Worm (Caenorhabditis elegans) whole organism, L3 larva: ENCODE data around the gene F21C10.11.

Source experiments
- R02D3.7 ChIP-seq: fragments of 150-350 bp; optimal IDR thresholded peaks from 2 replicates; lab custom pipeline; 2014; ENCODE audit warnings: missing biosample characterization, missing genetic modification characterization
- ZK546.5 ChIP-seq: sonication (generic microtip); optimal IDR thresholded peaks from 2 replicates; lab custom pipeline; 2017; ENCODE audit warnings: missing biosample characterization, missing genetic modification characterization
- aly-2 ChIP-seq: fragments of 150-350 bp; optimal IDR thresholded peaks from 2 replicates; lab custom pipeline; 2014; ENCODE audit warnings: missing biosample characterization, missing genetic modification characterization
- ama-1 ChIP-seq: fragments of 150-350 bp; optimal IDR thresholded peaks from 2 replicates; lab custom pipeline; 2018
- ceh-16 ChIP-seq: sonication (generic microtip); optimal IDR thresholded peaks from 2 replicates; lab custom pipeline; 2017; ENCODE audit warnings: missing biosample characterization, missing genetic modification characterization
- ceh-28 ChIP-seq: fragments of 150-350 bp; optimal IDR thresholded peaks from 2 replicates; lab custom pipeline; 2014; ENCODE audit warnings: missing biosample characterization, missing genetic modification reagents, missing genetic modification characterization
- ceh-82 ChIP-seq: fragments of 150-350 bp; optimal IDR thresholded peaks from 2 replicates; lab custom pipeline; 2014; ENCODE audit warnings: missing biosample characterization, missing genetic modification characterization
- ceh-9 ChIP-seq: sonication (generic microtip); optimal IDR thresholded peaks from 2 replicates; lab custom pipeline; 2018; ENCODE audit warnings: missing biosample characterization, missing genetic modification characterization
- daf-12 ChIP-seq: fragments of 150-350 bp; optimal IDR thresholded peaks from 2 replicates; lab custom pipeline; 2014; ENCODE audit warnings: missing biosample characterization, missing genetic modification reagents, missing genetic modification characterization
- egl-27 ChIP-seq: sonication (generic microtip); optimal IDR thresholded peaks from 4 replicates; lab custom pipeline; 2017; ENCODE audit warnings: missing biosample characterization, missing genetic modification reagents, missing genetic modification characterization
- egl-5 ChIP-seq: fragments of 150-350 bp; optimal IDR thresholded peaks from 2 replicates; lab custom pipeline; 2017; ENCODE audit warnings: missing biosample characterization, missing genetic modification reagents, missing genetic modification characterization, inconsistent platforms
- elt-1 ChIP-seq: fragments of 150-350 bp; optimal IDR thresholded peaks from 2 replicates; lab custom pipeline; 2014; ENCODE audit warnings: missing biosample characterization, missing genetic modification characterization
- elt-2 ChIP-seq: sonication (generic microtip); optimal IDR thresholded peaks from 2 replicates; lab custom pipeline; 2016; ENCODE audit warnings: missing genetic modification reagents, mild to moderate bottlenecking, missing genetic modification characterization, missing compliant biosample characterization
- elt-3 ChIP-seq, 3 experiments: fragments of 150-350 bp in 1 of 3; sonication (generic microtip) in 2 of 3; optimal IDR thresholded peaks; 2 replicates in 2 of 3; 4 replicates in 1 of 3; lab custom pipeline; 2014 to 2017; ENCODE audit warnings: missing biosample characterization in 3 of 3, missing genetic modification characterization in 3 of 3
- eor-1 ChIP-seq, 2 experiments: fragments of 150-350 bp; optimal IDR thresholded peaks; 2 replicates each; lab custom pipeline; 2014 to 2018; ENCODE audit warnings: missing biosample characterization in 2 of 2, missing genetic modification characterization in 2 of 2
- fkh-10 ChIP-seq: sonication (generic microtip); optimal IDR thresholded peaks from 2 replicates; lab custom pipeline; 2017; ENCODE audit warnings: missing biosample characterization, missing genetic modification reagents, missing genetic modification characterization
- fkh-2 ChIP-seq: fragments of 150-350 bp; optimal IDR thresholded peaks from 2 replicates; lab custom pipeline; 2014; ENCODE audit warnings: missing biosample characterization, missing genetic modification reagents, missing genetic modification characterization
- fos-1 ChIP-seq: fragments of 150-350 bp; optimal IDR thresholded peaks from 2 replicates; lab custom pipeline; 2014; ENCODE audit warnings: missing biosample characterization, missing genetic modification characterization
- hmg-11 ChIP-seq: sonication (generic microtip); optimal IDR thresholded peaks from 2 replicates; lab custom pipeline; 2016; ENCODE audit warnings: missing genetic modification characterization, missing compliant biosample characterization
- jun-1 ChIP-seq: fragments of 150-350 bp; optimal IDR thresholded peaks from 2 replicates; lab custom pipeline; 2014; ENCODE audit warnings: missing biosample characterization, missing genetic modification reagents, missing genetic modification characterization
- lin-15B ChIP-seq: fragments of 150-350 bp; optimal IDR thresholded peaks from 2 replicates; lab custom pipeline; 2014; ENCODE audit warnings: missing biosample characterization, missing genetic modification characterization
- lin-39 ChIP-seq: fragments of 150-350 bp; optimal IDR thresholded peaks from 2 replicates; lab custom pipeline; 2018; ENCODE audit warnings: missing biosample characterization, missing genetic modification reagents, missing genetic modification characterization
- lsy-12 ChIP-seq: sonication (generic microtip); optimal IDR thresholded peaks from 2 replicates; lab custom pipeline; 2016; ENCODE audit warnings: mild to moderate bottlenecking, missing genetic modification characterization, missing compliant biosample characterization
- mdl-1 ChIP-seq: fragments of 150-350 bp; optimal IDR thresholded peaks from 2 replicates; lab custom pipeline; 2014; ENCODE audit warnings: missing biosample characterization, missing genetic modification characterization
- mml-1 ChIP-seq: fragments of 150-350 bp; sonication (generic microtip); optimal IDR thresholded peaks from 3 replicates; lab custom pipeline; 2014; ENCODE audit warnings: missing biosample characterization, missing genetic modification characterization
- nfya-1 ChIP-seq: sonication (generic microtip); optimal IDR thresholded peaks from 2 replicates; lab custom pipeline; 2017; ENCODE audit warnings: missing genetic modification characterization, mild to moderate bottlenecking, missing compliant biosample characterization, antibody characterized with exemption, moderate library complexity; ENCODE audit not compliant: insufficient read depth
- nhr-11 ChIP-seq: fragments of 150-350 bp; optimal IDR thresholded peaks from 2 replicates; lab custom pipeline; 2014; ENCODE audit warnings: missing biosample characterization, missing genetic modification characterization
- nhr-12 ChIP-seq: fragments of 150-350 bp; optimal IDR thresholded peaks from 2 replicates; lab custom pipeline; 2014; ENCODE audit warnings: missing biosample characterization, missing genetic modification characterization
- nhr-23 ChIP-seq: fragments of 150-350 bp; optimal IDR thresholded peaks from 2 replicates; lab custom pipeline; 2014; ENCODE audit warnings: missing biosample characterization, missing genetic modification reagents, missing genetic modification characterization
- nhr-237 ChIP-seq: fragments of 150-350 bp; optimal IDR thresholded peaks from 2 replicates; lab custom pipeline; 2014; ENCODE audit warnings: missing biosample characterization, missing genetic modification characterization
- nhr-25 ChIP-seq: sonication (generic microtip); optimal IDR thresholded peaks from 2 replicates; lab custom pipeline; 2017; ENCODE audit warnings: missing biosample characterization, missing genetic modification characterization
- nhr-28 ChIP-seq: fragments of 150-350 bp; optimal IDR thresholded peaks from 2 replicates; lab custom pipeline; 2014; ENCODE audit warnings: missing biosample characterization, missing genetic modification characterization
- nhr-43 ChIP-seq: sonication (generic microtip); optimal IDR thresholded peaks from 2 replicates; lab custom pipeline; 2016; ENCODE audit warnings: mild to moderate bottlenecking, missing genetic modification characterization, missing compliant biosample characterization; ENCODE audit not compliant: poor library complexity, severe bottlenecking
- nhr-67 ChIP-seq: fragments of 150-350 bp; optimal IDR thresholded peaks from 2 replicates; lab custom pipeline; 2014; ENCODE audit warnings: missing biosample characterization, missing genetic modification characterization
- nhr-76 ChIP-seq: fragments of 150-350 bp; sonication (generic microtip); optimal IDR thresholded peaks from 5 replicates; lab custom pipeline; 2014; ENCODE audit warnings: missing biosample characterization, missing genetic modification characterization
- nhr-77 ChIP-seq: fragments of 150-350 bp; optimal IDR thresholded peaks from 2 replicates; lab custom pipeline; 2014; ENCODE audit warnings: missing biosample characterization, missing genetic modification characterization
- pha-4 ChIP-seq: fragments of 150-350 bp; optimal IDR thresholded peaks from 2 replicates; lab custom pipeline; 2014; ENCODE audit warnings: missing biosample characterization, missing genetic modification reagents, missing genetic modification characterization
- pqm-1 ChIP-seq: fragments of 150-350 bp; optimal IDR thresholded peaks from 2 replicates; lab custom pipeline; 2017; ENCODE audit warnings: missing biosample characterization, missing genetic modification characterization, inconsistent platforms
- sea-2 ChIP-seq: fragments of 150-350 bp; sonication (generic microtip); optimal IDR thresholded peaks from 4 replicates; lab custom pipeline; 2014; ENCODE audit warnings: missing biosample characterization, missing genetic modification reagents, missing genetic modification characterization
- skn-1 ChIP-seq: fragments of 150-350 bp; optimal IDR thresholded peaks from 2 replicates; lab custom pipeline; 2014; ENCODE audit warnings: missing biosample characterization, missing genetic modification characterization
- snpc-4 ChIP-seq: fragments of 150-350 bp; optimal IDR thresholded peaks from 2 replicates; lab custom pipeline; 2014; ENCODE audit warnings: missing biosample characterization, missing genetic modification characterization
- tbx-2 ChIP-seq: sonication (generic microtip); optimal IDR thresholded peaks from 2 replicates; lab custom pipeline; 2016; ENCODE audit warnings: mild to moderate bottlenecking, missing genetic modification characterization, missing compliant biosample characterization
- unc-39 ChIP-seq: sonication (generic microtip); optimal IDR thresholded peaks from 4 replicates; lab custom pipeline; 2017; ENCODE audit warnings: missing biosample characterization, missing genetic modification characterization
- unc-62 ChIP-seq: fragments of 150-350 bp; sonication (generic microtip); optimal IDR thresholded peaks from 4 replicates; lab custom pipeline; 2014; ENCODE audit warnings: missing biosample characterization, missing genetic modification reagents, missing genetic modification characterization
- zag-1 ChIP-seq: fragments of 150-350 bp; optimal IDR thresholded peaks from 2 replicates; lab custom pipeline; 2014; ENCODE audit warnings: missing biosample characterization, missing genetic modification characterization
- ztf-11 ChIP-seq: fragments of 150-350 bp; optimal IDR thresholded peaks from 2 replicates; lab custom pipeline; 2014; ENCODE audit warnings: missing biosample characterization, missing genetic modification characterization
- ztf-4 ChIP-seq: fragments of 150-350 bp; optimal IDR thresholded peaks from 2 replicates; lab custom pipeline; 2014; ENCODE audit warnings: missing biosample characterization, missing genetic modification characterization

F21C10.11 gene

DNA sequence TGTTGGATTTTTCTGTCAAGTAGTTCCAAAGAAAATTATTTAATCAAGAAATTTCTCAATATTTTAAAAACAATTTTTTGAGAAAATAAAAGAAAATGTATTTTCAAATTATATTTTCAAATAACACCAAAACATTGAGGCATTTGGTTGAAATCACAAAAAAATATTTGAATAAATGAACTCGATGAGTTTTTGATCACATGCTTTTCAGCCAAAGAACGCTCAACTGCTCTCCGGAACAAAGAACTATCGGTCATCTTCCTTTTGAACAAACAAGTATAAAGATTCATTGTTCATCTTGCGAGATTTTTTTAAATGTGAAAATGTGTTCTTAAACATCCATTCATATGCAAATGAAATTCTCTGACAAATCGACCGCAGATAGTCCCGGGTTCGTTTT lies 28.3 kb upstream of the F21C10.11 start:
- TF ChIP-seq pha-4 (tag; lab: Kevin White, UChicago) (peak; percentile 50), nhr-237 (tag; lab: Kevin White, UChicago) (no peak), ztf-11 (tag; lab: Kevin White, UChicago) (no peak), hmg-11 (tag; lab: Kevin White, UChicago) (no peak), nhr-67 (tag; lab: Kevin White, UChicago) (no peak), unc-39 (tag; lab: Kevin White, UChicago) (no peak), skn-1 (tag; lab: Kevin White, UChicago) (no peak), mdl-1 (tag; lab: Kevin White, UChicago) (no peak), fkh-10 (GFP tag; lab: Kevin White, UChicago) (peak; percentile 41), mml-1 (tag; lab: Kevin White, UChicago) (no peak), nfya-1 (tag; lab: Kevin White, UChicago) (no peak), elt-2 (tag; lab: Kevin White, UChicago) (no peak), sea-2 (GFP tag; lab: Kevin White, UChicago) (no peak), unc-62 (GFP tag; lab: Kevin White, UChicago) (no peak), pqm-1 (tag; lab: Kevin White, UChicago) (peak; percentile 61), nhr-76 (tag; lab: Kevin White, UChicago) (no peak)

DNA sequence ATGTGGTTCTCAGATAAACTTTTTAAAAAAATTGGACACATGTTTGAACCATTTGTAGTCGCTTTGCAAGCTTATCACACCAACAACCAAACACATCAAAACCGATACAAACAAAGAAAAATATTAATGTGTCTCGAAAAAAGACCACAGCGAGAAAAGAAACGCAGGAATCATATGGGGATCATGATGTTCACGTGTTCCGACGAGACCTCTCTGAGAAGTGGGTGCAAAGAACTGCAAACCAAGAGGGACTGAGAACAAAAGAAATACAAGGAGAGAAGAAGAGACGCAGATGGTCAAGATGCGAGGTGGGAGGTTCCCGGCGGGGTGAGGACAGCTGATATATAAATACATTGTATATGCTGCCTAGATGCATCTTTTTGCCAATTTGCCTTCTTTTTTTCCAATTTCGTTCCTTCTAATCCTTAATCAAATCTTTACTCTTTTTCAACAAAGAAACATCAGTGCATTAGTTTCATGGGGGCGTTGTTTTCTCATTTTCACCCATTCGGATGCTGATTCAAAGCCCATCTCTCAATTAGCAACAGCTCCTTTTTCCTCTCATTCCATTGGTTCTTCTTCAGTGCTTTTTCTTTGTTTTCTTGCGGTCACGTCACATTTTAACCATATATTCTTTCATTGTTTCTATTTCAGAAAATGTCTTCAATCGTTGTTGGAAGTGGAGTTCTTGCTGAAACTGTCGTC lies 27.5 kb upstream of the F21C10.11 start, which contains the start of gene F21C10.10:
TSS of gene F21C10.10 (plus strand) at position 655 of the 705 bp plus-strand sequence.
- TF ChIP-seq ceh-9 (tag; lab: Kevin White, UChicago) (no peak), sea-2 (GFP tag; lab: Kevin White, UChicago) (no peak), pha-4 (tag; lab: Kevin White, UChicago) (peak; percentile 96), ceh-82 (tag; lab: Kevin White, UChicago) (no peak), elt-2 (tag; lab: Kevin White, UChicago) (peak; percentile 93), jun-1 (tag; lab: Kevin White, UChicago) (peak; percentile 91), egl-5 (tag; lab: Kevin White, UChicago) (peak; percentile 84), hmg-11 (tag; lab: Kevin White, UChicago) (peak; percentile 62), fkh-10 (GFP tag; lab: Kevin White, UChicago) (no peak), mml-1 (tag; lab: Kevin White, UChicago) (peak; percentile 82), nhr-237 (tag; lab: Kevin White, UChicago) (no peak), mdl-1 (tag; lab: Kevin White, UChicago) (peak; percentile 89), R02D3.7 (peak; percentile 19), ZK546.5 (tag; lab: Kevin White, UChicago) (no peak), fkh-2 (tag; lab: Kevin White, UChicago) (no peak), snpc-4 (tag; lab: Kevin White, UChicago) (peak; percentile 55), lin-39 (tag; lab: Kevin White, UChicago) (peak; percentile 84), tbx-2 (peak; percentile 57), zag-1 (tag; lab: Kevin White, UChicago) (no peak), ceh-16 (tag; lab: Kevin White, UChicago) (no peak), daf-12 (tag; lab: Kevin White, UChicago) (no peak), unc-62 (GFP tag; lab: Kevin White, UChicago) (peak; percentile 47), pqm-1 (tag; lab: Kevin White, UChicago) (peak; percentile 89), egl-27 (tag; lab: Kevin White, UChicago) (peak; percentile 54), nhr-28 (tag; lab: Kevin White, UChicago) (no peak), ztf-4 (tag; lab: Kevin White, UChicago) (peak; percentile 65), elt-3 (tag; optimal IDR thresholded peaks at IDR 0.05; lab: Kevin White, UChicago) (peak in 2 of 3 experiments; percentile 43 to 81), nhr-76 (tag; lab: Kevin White, UChicago) (peak; percentile 92), nhr-11 (peak; percentile 33), nfya-1 (tag; lab: Kevin White, UChicago) (peak; percentile 85), nhr-43 (peak; percentile 98), nhr-23 (tag; lab: Kevin White, UChicago) (peak; percentile 95), ama-1 (lab: Kevin White, UChicago) (no peak), nhr-67 (tag; lab: Kevin White, UChicago) (no peak), elt-1 (tag; lab: Kevin White, UChicago) (no peak), ztf-11 (tag; lab: Kevin White, UChicago) (no peak), eor-1 (tag; optimal IDR thresholded peaks at IDR 0.05; lab: Kevin White, UChicago) (no peak), unc-39 (tag; lab: Kevin White, UChicago) (no peak), lin-15B (no peak), aly-2 (tag; lab: Kevin White, UChicago) (no peak), fos-1 (tag; lab: Kevin White, UChicago) (peak; percentile 15), nhr-77 (tag; lab: Kevin White, UChicago) (peak; percentile 23), skn-1 (tag; lab: Kevin White, UChicago) (peak; percentile 6), ceh-28 (tag; lab: Kevin White, UChicago) (peak; percentile 80), lsy-12 (tag; lab: Kevin White, UChicago) (peak; percentile 41), nhr-25 (peak; percentile 94), nhr-12 (no peak)
